Fruit fly (Drosophila melanogaster): ENCODE data around the gene dpr4.

Gene dpr4

DNA sequence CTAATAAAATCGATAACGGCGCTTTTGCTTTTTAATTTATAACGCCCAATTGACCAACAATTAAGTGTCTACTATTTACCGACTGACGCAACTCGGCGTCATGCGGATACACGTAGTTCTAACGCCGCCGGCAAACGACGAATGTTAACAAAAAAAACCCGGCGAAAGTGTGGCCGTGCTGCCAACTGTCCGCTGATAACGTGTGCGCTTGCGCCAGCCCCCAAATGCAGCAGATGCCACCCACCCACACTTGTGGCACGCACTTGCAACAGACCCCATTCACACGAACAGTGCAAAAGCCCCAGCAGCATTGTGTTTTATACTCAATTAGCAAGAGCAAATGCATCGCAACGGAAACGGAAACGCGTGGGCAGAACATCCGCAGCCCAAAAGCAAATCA lies 20.4 kb upstream of the dpr4 start:
- TF ChIP-seq Dfd (GFP tag; optimal IDR thresholded peaks at IDR 0.05) (no peak), Sp1 (GFP tag; optimal IDR thresholded peaks at IDR 0.05) (peak; percentile 12)

DNA sequence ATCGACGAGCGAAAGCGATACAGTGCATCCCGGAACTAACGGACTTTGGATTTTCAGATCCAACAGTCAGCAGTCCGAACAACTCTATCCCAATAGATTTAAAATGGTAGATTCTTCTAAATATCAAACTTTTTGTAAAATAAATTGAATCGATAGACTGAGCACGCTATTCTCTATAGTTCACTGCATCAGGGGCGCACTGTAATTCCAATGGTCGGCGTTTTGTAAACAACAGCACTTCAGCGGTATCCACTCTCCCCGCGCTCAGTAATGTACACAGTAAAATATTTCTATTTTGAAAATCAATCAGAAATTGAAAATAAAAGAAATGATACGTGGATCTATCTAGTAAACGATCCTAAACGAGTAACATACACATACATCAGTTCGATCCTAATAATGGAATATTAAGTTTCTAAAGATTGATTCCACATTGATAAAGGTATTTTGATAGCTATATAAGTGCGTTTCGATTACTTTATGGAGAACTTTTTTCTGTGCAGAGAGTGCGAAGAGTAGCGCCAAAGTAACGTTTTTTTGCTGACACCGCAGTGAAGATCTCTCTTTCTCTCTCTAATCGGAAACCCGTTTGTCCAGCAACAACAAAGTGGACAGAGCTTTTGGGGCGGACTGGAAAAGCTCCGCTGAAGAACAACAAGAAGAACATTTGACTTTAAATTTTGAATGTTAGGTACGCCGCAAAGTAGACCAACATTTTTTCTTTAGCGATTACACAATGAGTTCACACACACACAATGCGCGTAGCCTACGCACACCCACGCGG lies 19.8 kb upstream of the dpr4 start:
- peak; percentile 69 for TF ChIP-seq Hr83 (GFP tag; optimal IDR thresholded peaks at IDR 0.05; ENCODE audit: poor library complexity, severe bottlenecking)
- TF ChIP-seq rgr (GFP tag; optimal IDR thresholded peaks at IDR 0.05) = peak; percentile 97
- TF ChIP-seq Sp1 (GFP tag; optimal IDR thresholded peaks at IDR 0.05) = peak; percentile 94
- TF ChIP-seq Jra (GFP tag; optimal IDR thresholded peaks at IDR 0.05) = peak; percentile 89
- peak; percentile 96 for TF ChIP-seq CG9705 (GFP tag; optimal IDR thresholded peaks at IDR 0.05)
- peak; percentile 8 for TF ChIP-seq jim (GFP tag; optimal IDR thresholded peaks at IDR 0.05)
- TF ChIP-seq tai (GFP tag; optimal IDR thresholded peaks at IDR 0.05) = peak; percentile 90
- peak; percentile 88 for TF ChIP-seq sv (GFP tag; optimal IDR thresholded peaks at IDR 0.05)
- TF ChIP-seq dmrt93B (GFP tag; optimal IDR thresholded peaks at IDR 0.05) = peak; percentile 89
- peak in 1 of 2 experiments; percentile 81 for TF ChIP-seq dl (GFP tag; optimal IDR thresholded peaks at IDR 0.05; ENCODE audit: insufficient read depth in 1 of 2, partially characterized antibody in 2 of 2)
- peak; percentile 84 for TF ChIP-seq CrebA (GFP tag; optimal IDR thresholded peaks at IDR 0.05; ENCODE audit: borderline replicate concordance)
- TF ChIP-seq Myc (optimal IDR thresholded peaks at IDR 0.05) = peak; percentile 73
- TF ChIP-seq brk (GFP tag; optimal IDR thresholded peaks at IDR 0.05) = peak; percentile 87
- TF ChIP-seq HLH106 (tag; optimal IDR thresholded peaks at IDR 0.05) = peak; percentile 97
- TF ChIP-seq pan (optimal IDR thresholded peaks at IDR 0.05) = no peak
- TF ChIP-seq Hr78 (GFP tag; optimal IDR thresholded peaks at IDR 0.05) = no peak
- TF ChIP-seq ey (GFP tag; optimal IDR thresholded peaks at IDR 0.05) = peak; percentile 97
- TF ChIP-seq Hnf4 (GFP tag; optimal IDR thresholded peaks at IDR 0.05) = peak; percentile 96
- TF ChIP-seq h (GFP tag; optimal IDR thresholded peaks at IDR 0.05) = peak; percentile 98
- no peak for TF ChIP-seq usp (GFP tag; optimal IDR thresholded peaks at IDR 0.05)
- peak; percentile 100 for TF ChIP-seq fru (GFP tag; optimal IDR thresholded peaks at IDR 0.05)
- peak; percentile 99 for TF ChIP-seq woc (GFP tag; optimal IDR thresholded peaks at IDR 0.05)
- TF ChIP-seq dsf (GFP tag; optimal IDR thresholded peaks at IDR 0.05; ENCODE audit: borderline replicate concordance) = peak; percentile 75
- TF ChIP-seq GATAd (GFP tag; optimal IDR thresholded peaks at IDR 0.05) = peak; percentile 48
- no peak for TF ChIP-seq Dfd (GFP tag; optimal IDR thresholded peaks at IDR 0.05)
- TF ChIP-seq br (GFP tag; optimal IDR thresholded peaks at IDR 0.05) = peak; percentile 97
- TF ChIP-seq OdsH (GFP tag; optimal IDR thresholded peaks at IDR 0.05) = peak; percentile 97
- peak; percentile 90 for TF ChIP-seq CG32264 (GFP tag; optimal IDR thresholded peaks at IDR 0.05)
- peak; percentile 92 for TF ChIP-seq psq (GFP tag; optimal IDR thresholded peaks at IDR 0.05)
- TF ChIP-seq Abd-B (GFP tag; optimal IDR thresholded peaks at IDR 0.05) = peak; percentile 6
- peak; percentile 67 for TF ChIP-seq Dif (GFP tag; optimal IDR thresholded peaks at IDR 0.05; ENCODE audit: partially characterized antibody)
- TF ChIP-seq N (GFP tag; optimal IDR thresholded peaks at IDR 0.05) = peak; percentile 67
- TF ChIP-seq foxo (GFP tag; optimal IDR thresholded peaks at IDR 0.05) = peak; percentile 93 to 99
- TF ChIP-seq lola (GFP tag; optimal IDR thresholded peaks at IDR 0.05) = no peak
- peak; percentile 82 for TF ChIP-seq Rel (GFP tag; optimal IDR thresholded peaks at IDR 0.05)
- TF ChIP-seq Rel (tag; optimal IDR thresholded peaks at IDR 0.05) = peak; percentile 81
- peak; percentile 81 for TF ChIP-seq Vsx2 (GFP tag; optimal IDR thresholded peaks at IDR 0.05; ENCODE audit: partially characterized antibody)
- peak; percentile 89 for TF ChIP-seq sage (GFP tag; optimal IDR thresholded peaks at IDR 0.05)
- TF ChIP-seq Mio (GFP tag; optimal IDR thresholded peaks at IDR 0.05) = peak; percentile 81

DNA sequence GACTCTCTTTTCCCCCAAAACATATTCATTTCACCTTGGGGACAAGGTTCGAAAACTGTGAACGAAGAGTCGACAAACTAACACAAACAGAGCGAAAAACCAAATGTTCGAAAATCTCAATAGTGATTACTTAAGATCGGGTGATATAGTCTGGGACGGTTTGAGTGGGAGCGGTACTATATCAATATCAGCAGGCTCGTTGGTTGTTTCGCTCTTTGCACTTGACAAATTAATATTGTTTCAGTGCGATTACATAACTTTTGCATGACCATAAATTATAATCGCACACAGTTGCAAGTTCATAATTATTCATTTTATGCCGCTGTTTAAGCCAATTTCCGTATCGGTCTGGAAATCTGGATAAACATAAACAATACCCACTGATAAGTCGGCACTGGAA lies 18.9 kb upstream of the dpr4 start:
- TF ChIP-seq psq (GFP tag; optimal IDR thresholded peaks at IDR 0.05) (no peak), Dif (GFP tag; optimal IDR thresholded peaks at IDR 0.05; ENCODE audit: partially characterized antibody) (no peak), woc (GFP tag; optimal IDR thresholded peaks at IDR 0.05) (no peak), OdsH (GFP tag; optimal IDR thresholded peaks at IDR 0.05) (no peak), Hnf4 (GFP tag; optimal IDR thresholded peaks at IDR 0.05) (no peak)

Measured in whole organism, wandering third instar larva.